Worm (Caenorhabditis elegans) whole organism, L4/young adult: ENCODE measurements around the gene glod-4.

Experiments used
- W03F9.2 ChIP-seq: fragments of 150-350 bp; optimal IDR thresholded peaks from 2 replicates; lab custom pipeline; 2014; ENCODE audit warnings: missing biosample characterization, missing genetic modification characterization
- dao-5 ChIP-seq: sonication (generic microtip); optimal IDR thresholded peaks from 2 replicates; lab custom pipeline; 2016; ENCODE audit warnings: missing genotype, missing genetic modification characterization, moderate library complexity, missing compliant biosample characterization
- him-1 ChIP-seq: sonication (generic microtip); optimal IDR thresholded peaks from 2 replicates; lab custom pipeline; 2016; ENCODE audit warnings: missing genotype, missing genetic modification reagents, missing genetic modification characterization, missing compliant biosample characterization

DNA sequence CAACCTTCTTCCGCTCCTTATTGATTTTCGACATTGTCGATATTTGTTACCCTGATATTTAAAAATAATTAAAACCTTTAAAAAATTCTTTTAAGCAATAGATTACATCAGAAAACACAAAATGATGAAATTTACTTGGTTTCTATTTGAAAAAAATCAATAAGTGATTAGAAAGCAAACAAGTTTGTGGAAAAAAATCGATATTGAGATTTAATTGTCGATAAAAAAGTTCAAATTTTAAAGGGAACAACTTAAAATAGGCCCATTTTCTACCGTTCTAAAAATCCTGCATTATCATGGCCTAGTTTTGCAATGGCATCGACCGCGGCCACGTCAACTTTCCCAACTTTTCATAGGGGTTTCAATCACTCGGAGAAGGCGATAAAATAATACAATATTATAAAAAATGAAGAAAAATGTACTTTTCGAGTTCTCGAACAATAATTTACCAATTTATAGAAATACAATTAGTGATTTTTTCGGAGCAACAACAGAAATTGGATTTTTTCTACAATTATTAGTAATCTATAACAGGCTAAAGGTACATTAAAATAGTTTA, 33.4 kb downstream of the glod-4 start, which contains the start of gene lars-1:
- no peak for TF ChIP-seq dao-5 (tag; lab: Kevin White, UChicago)
- TF ChIP-seq W03F9.2 (tag; lab: Kevin White, UChicago), result no peak
- TF ChIP-seq him-1 (tag; lab: Kevin White, UChicago), result no peak
